Fruit fly (Drosophila melanogaster) whole organism, embryonic: ENCODE measurements around the gene CG31752.

Source experiments
- Antp ChIP-seq: fragments of 200-800 bp; sonication (Bioruptor generic); optimal IDR thresholded peaks from 3 replicates; lab custom pipeline; 2016; ENCODE audit warnings: missing biosample characterization, missing genetic modification characterization
- Atf-2 ChIP-seq: fragments of 200-800 bp; sonication (Bioruptor generic); optimal IDR thresholded peaks from 2 replicates; lab custom pipeline; 2016; ENCODE audit warnings: missing biosample characterization, missing genetic modification characterization
- B-H1 ChIP-seq: fragments of 200-800 bp; sonication (Bioruptor generic); IDR thresholded peaks from 3 replicates; pipeline ENCODE4 v1.3.6; 2022; ENCODE audit warnings: missing biosample characterization, missing genetic modification characterization
- CG10565 ChIP-seq: fragments of 200-800 bp; sonication (Bioruptor generic); optimal IDR thresholded peaks from 3 replicates; lab custom pipeline; 2016; ENCODE audit warnings: missing biosample characterization, mild to moderate bottlenecking, missing genetic modification characterization
- CG11504 ChIP-seq: fragments of 200-800 bp; sonication (Bioruptor generic); optimal IDR thresholded peaks from 3 replicates; lab custom pipeline; 2019; ENCODE audit warnings: missing biosample characterization, mild to moderate bottlenecking, missing genetic modification characterization, moderate library complexity
- CG12659 ChIP-seq: fragments of 200-800 bp; sonication (Bioruptor generic); optimal IDR thresholded peaks from 3 replicates; lab custom pipeline; 2017; ENCODE audit warnings: mild to moderate bottlenecking, missing biosample characterization, missing genetic modification reagents, missing genetic modification characterization
- CG13287 ChIP-seq: fragments of 200-800 bp; sonication (Bioruptor generic); IDR thresholded peaks from 2 replicates; pipeline ENCODE4 v1.3.6; 2022; ENCODE audit warnings: missing biosample characterization, missing genetic modification characterization; ENCODE audit not compliant: partially characterized antibody
- CG13894 ChIP-seq: fragments of 200-800 bp; sonication (Bioruptor generic); optimal IDR thresholded peaks from 3 replicates; lab custom pipeline; 2018; ENCODE audit warnings: missing biosample characterization, mild to moderate bottlenecking, missing genetic modification characterization, moderate library complexity
- CG17186 ChIP-seq: fragments of 200-800 bp; sonication (Bioruptor generic); optimal IDR thresholded peaks from 3 replicates; lab custom pipeline; 2017; ENCODE audit warnings: missing biosample characterization, missing genetic modification reagents, missing genetic modification characterization
- CG17612 ChIP-seq: fragments of 200-800 bp; sonication (Bioruptor generic); IDR thresholded peaks from 2 replicates; pipeline ENCODE4 v1.3.6; 2022; ENCODE audit warnings: missing biosample characterization, missing genetic modification characterization
- CG17802 ChIP-seq: fragments of 200-800 bp; sonication (Bioruptor generic); optimal IDR thresholded peaks from 2 replicates; lab custom pipeline; 2018; ENCODE audit warnings: missing biosample characterization, mild to moderate bottlenecking, missing genetic modification characterization, moderate library complexity
- CG32767 ChIP-seq: fragments of 200-800 bp; sonication (Bioruptor generic); IDR thresholded peaks from 2 replicates; pipeline ENCODE4 v1.3.6; 2022; ENCODE audit warnings: missing biosample characterization, missing genetic modification characterization
- CG33213 ChIP-seq: fragments of 200-800 bp; sonication (Bioruptor generic); optimal IDR thresholded peaks from 3 replicates; lab custom pipeline; 2016; ENCODE audit warnings: missing biosample characterization, missing genetic modification characterization
- CG4424 ChIP-seq: fragments of 200-800 bp; sonication (Bioruptor generic); optimal IDR thresholded peaks from 3 replicates; lab custom pipeline; 2016; ENCODE audit warnings: missing biosample characterization, missing genetic modification characterization
- CG9876 ChIP-seq: fragments of 200-800 bp; sonication (Bioruptor generic); optimal IDR thresholded peaks from 2 replicates; lab custom pipeline; 2016; ENCODE audit warnings: missing biosample characterization, missing genetic modification characterization
- CHES-1-like ChIP-seq: fragments of 200-800 bp; sonication (Bioruptor generic); optimal IDR thresholded peaks from 2 replicates; lab custom pipeline; 2016; ENCODE audit warnings: missing biosample characterization, missing genetic modification characterization
- CrebB ChIP-seq: fragments of 200-800 bp; sonication (Bioruptor generic); optimal IDR thresholded peaks from 3 replicates; lab custom pipeline; 2018; ENCODE audit warnings: missing biosample characterization, mild to moderate bottlenecking, missing genetic modification characterization
- Dek ChIP-seq: fragments of 200-800 bp; sonication (Bioruptor generic); optimal IDR thresholded peaks from 3 replicates; lab custom pipeline; 2019; ENCODE audit warnings: missing biosample characterization, mild to moderate bottlenecking, missing genetic modification characterization, moderate library complexity
- Dfd ChIP-seq, 2 experiments: fragments of >200 bp; optimal IDR thresholded peaks; 2 replicates each; lab custom pipeline; 2017; ENCODE audit warnings: missing biosample characterization in 2 of 2, missing genetic modification characterization in 2 of 2
- Dp ChIP-seq: fragments of 200-800 bp; sonication (Bioruptor generic); optimal IDR thresholded peaks from 2 replicates; lab custom pipeline; 2018; ENCODE audit warnings: missing biosample characterization, mild to moderate bottlenecking, missing genetic modification characterization, moderate library complexity
- Hmr ChIP-seq: fragments of 200-800 bp; sonication (Bioruptor generic); optimal IDR thresholded peaks from 3 replicates; lab custom pipeline; 2017; ENCODE audit warnings: mild to moderate bottlenecking, missing biosample characterization, missing genetic modification reagents, missing genetic modification characterization
- Hr78 ChIP-seq, 2 experiments: fragments of 200-800 bp in 1 of 2; fragments of >200 bp in 1 of 2; sonication (Bioruptor generic) in 1 of 2; optimal IDR thresholded peaks; 2 replicates each; lab custom pipeline; 2017 to 2019; ENCODE audit warnings: missing biosample characterization in 2 of 2, missing genetic modification characterization in 2 of 2, mild to moderate bottlenecking in 1 of 2, moderate library complexity in 1 of 2
- Lhr ChIP-seq: fragments of 200-800 bp; sonication (Bioruptor generic); optimal IDR thresholded peaks from 3 replicates; lab custom pipeline; 2017; ENCODE audit warnings: mild to moderate bottlenecking, missing biosample characterization, missing genetic modification reagents, missing genetic modification characterization
- Neu2 ChIP-seq: fragments of 200-800 bp; sonication (Bioruptor generic); optimal IDR thresholded peaks from 3 replicates; lab custom pipeline; 2016; ENCODE audit warnings: missing biosample characterization, missing genetic modification characterization, borderline replicate concordance
- Nf-YB ChIP-seq: fragments of 200-800 bp; sonication (Bioruptor generic); optimal IDR thresholded peaks from 3 replicates; lab custom pipeline; 2019; ENCODE audit warnings: missing biosample characterization, mild to moderate bottlenecking, missing genetic modification characterization, moderate library complexity
- Opbp ChIP-seq: fragments of 200-800 bp; sonication (Bioruptor generic); IDR thresholded peaks from 3 replicates; pipeline ENCODE4 v1.3.6; 2022; ENCODE audit warnings: missing biosample characterization, missing genetic modification characterization; ENCODE audit not compliant: partially characterized antibody
- Optix ChIP-seq: fragments of 200-800 bp; sonication (Bioruptor generic); IDR thresholded peaks from 3 replicates; pipeline ENCODE4 v1.3.6; 2022; ENCODE audit warnings: missing biosample characterization, missing genetic modification characterization
- Side ChIP-seq: fragments of 200-800 bp; sonication (Bioruptor generic); optimal IDR thresholded peaks from 2 replicates; lab custom pipeline; 2016; ENCODE audit warnings: missing biosample characterization, missing genetic modification characterization
- Sox102F ChIP-seq: fragments of 200-800 bp; sonication (Bioruptor generic); optimal IDR thresholded peaks from 2 replicates; lab custom pipeline; 2018; ENCODE audit warnings: missing biosample characterization, mild to moderate bottlenecking, missing genetic modification characterization, moderate library complexity
- Sry-δ ChIP-seq: fragments of 200-800 bp; sonication (Bioruptor generic); optimal IDR thresholded peaks from 2 replicates; lab custom pipeline; 2016; ENCODE audit warnings: missing biosample characterization, missing genetic modification characterization
- Stat92E ChIP-seq, 3 experiments: fragments of >200 bp in 2 of 3; fragments of 200-800 bp in 1 of 3; sonication (Bioruptor generic) in 1 of 3; optimal IDR thresholded peaks; 2 replicates each; lab custom pipeline; 2017 to 2019; ENCODE audit warnings: missing biosample characterization in 3 of 3, missing genetic modification characterization in 3 of 3, mild to moderate bottlenecking in 1 of 3, moderate library complexity in 1 of 3
- Xbp1 ChIP-seq: fragments of 200-800 bp; sonication (Bioruptor generic); optimal IDR thresholded peaks from 3 replicates; lab custom pipeline; 2016; ENCODE audit warnings: missing biosample characterization, mild to moderate bottlenecking, missing genetic modification characterization
- bbx ChIP-seq: fragments of 200-800 bp; sonication (Bioruptor generic); IDR thresholded peaks from 2 replicates; pipeline ENCODE4 v1.3.6; 2022; ENCODE audit warnings: missing biosample characterization, missing genetic modification characterization; ENCODE audit not compliant: partially characterized antibody
- cas ChIP-seq: fragments of 200-800 bp; sonication (Bioruptor generic); IDR thresholded peaks from 2 replicates; pipeline ENCODE4 v1.3.6; 2022; ENCODE audit warnings: missing biosample characterization, missing genetic modification characterization
- caup ChIP-seq: fragments of 200-800 bp; sonication (Bioruptor generic); optimal IDR thresholded peaks from 3 replicates; lab custom pipeline; 2017; ENCODE audit warnings: missing biosample characterization, mild to moderate bottlenecking, missing genetic modification characterization, moderate library complexity; ENCODE audit not compliant: severe bottlenecking
- croc ChIP-seq: fragments of 200-800 bp; sonication (Bioruptor generic); conservative IDR thresholded peaks from 3 replicates; pipeline ENCODE4 v1.3.6; 2022; ENCODE audit warnings: missing biosample characterization, missing genetic modification characterization
- crol ChIP-seq: fragments of 200-800 bp; sonication (Bioruptor generic); IDR thresholded peaks from 2 replicates; pipeline ENCODE4 v1.3.6; 2022; ENCODE audit warnings: missing biosample characterization, missing genetic modification characterization
- emc ChIP-seq: fragments of 200-800 bp; sonication (Bioruptor generic); optimal IDR thresholded peaks from 2 replicates; lab custom pipeline; 2016; ENCODE audit warnings: missing biosample characterization, missing genetic modification characterization
- ftz-f1 ChIP-seq: fragments of 200-800 bp; sonication (Bioruptor generic); optimal IDR thresholded peaks from 2 replicates; lab custom pipeline; 2016; ENCODE audit warnings: missing biosample characterization, missing genetic modification characterization
- gem ChIP-seq: fragments of 200-800 bp; sonication (Bioruptor generic); optimal IDR thresholded peaks from 2 replicates; lab custom pipeline; 2019; ENCODE audit warnings: missing biosample characterization, mild to moderate bottlenecking, missing genetic modification characterization, moderate library complexity
- gsb-n ChIP-seq: fragments of 200-800 bp; sonication (Bioruptor generic); optimal IDR thresholded peaks from 3 replicates; lab custom pipeline; 2018; ENCODE audit warnings: missing biosample characterization, mild to moderate bottlenecking, missing genetic modification characterization
- jigr1 ChIP-seq: fragments of 200-800 bp; sonication (Bioruptor generic); IDR thresholded peaks from 3 replicates; pipeline ENCODE4 v1.3.6; 2022; ENCODE audit warnings: missing biosample characterization, missing genetic modification characterization
- lola ChIP-seq, 3 experiments: fragments of >200 bp in 2 of 3; fragments of 200-800 bp in 1 of 3; sonication (Bioruptor generic) in 1 of 3; optimal IDR thresholded peaks; 2 replicates each; lab custom pipeline; 2017 to 2019; ENCODE audit warnings: missing biosample characterization in 3 of 3, missing genetic modification characterization in 3 of 3, mild to moderate bottlenecking in 1 of 3, moderate library complexity in 1 of 3
- mirr ChIP-seq: fragments of 200-800 bp; sonication (Bioruptor generic); optimal IDR thresholded peaks from 3 replicates; lab custom pipeline; 2018; ENCODE audit warnings: missing biosample characterization, mild to moderate bottlenecking, missing genetic modification characterization
- nom ChIP-seq: fragments of 200-800 bp; sonication (Bioruptor generic); optimal IDR thresholded peaks from 2 replicates; lab custom pipeline; 2017; ENCODE audit warnings: missing biosample characterization, missing genetic modification characterization, mild to moderate bottlenecking, moderate library complexity, missing genetic modification reagents
- pho ChIP-seq: fragments of 200-800 bp; sonication (Bioruptor generic); optimal IDR thresholded peaks from 2 replicates; lab custom pipeline; 2016; ENCODE audit warnings: missing biosample characterization, missing genetic modification characterization
- pum ChIP-seq: fragments of 200-800 bp; sonication (Bioruptor generic); optimal IDR thresholded peaks from 2 replicates; lab custom pipeline; 2016; ENCODE audit warnings: missing biosample characterization, missing genetic modification characterization

The CG31752 gene

DNA sequence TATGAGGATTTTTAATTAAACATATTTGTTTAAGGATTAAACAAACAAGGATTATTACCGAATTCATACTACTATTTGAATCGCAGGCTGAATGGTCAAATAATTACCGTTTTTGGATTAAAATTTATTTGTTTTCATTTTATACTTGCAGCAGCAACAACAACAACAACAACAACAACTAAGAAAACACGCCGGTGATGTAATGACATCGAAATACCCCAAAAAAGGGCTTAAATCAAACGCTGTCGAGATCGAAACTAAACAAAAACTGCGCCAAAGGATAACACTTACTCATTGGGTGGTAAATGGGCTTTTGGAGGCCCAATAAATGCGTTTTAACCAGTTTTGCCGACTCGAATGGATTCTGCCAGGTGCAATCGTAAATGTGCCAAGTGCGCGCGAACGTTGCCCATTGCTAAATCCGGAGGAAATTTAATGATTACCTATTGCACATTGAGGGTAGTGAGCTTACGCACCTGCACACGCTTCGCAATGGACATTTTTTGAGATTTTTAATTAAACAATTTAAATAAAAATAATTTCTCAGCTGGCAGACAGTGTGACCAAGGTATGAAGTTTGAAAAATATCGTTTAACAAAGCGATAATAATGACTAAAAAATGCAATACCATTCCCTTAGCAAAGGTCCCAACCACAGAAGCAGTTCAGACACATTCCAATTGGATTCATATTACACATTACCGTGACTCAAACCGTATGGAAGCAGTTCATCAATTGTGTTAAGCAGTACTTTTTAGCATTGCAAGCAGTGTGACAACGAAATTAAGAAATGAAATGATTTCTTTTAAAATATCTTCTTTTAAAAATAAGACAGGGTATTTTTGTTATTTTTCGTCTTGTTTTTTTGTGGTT is 17.8 kb upstream of the CG31752 start, which contains the start of the genes CG10602 and mRpL13 (continued):
- TF ChIP-seq Dfd (GFP tag; optimal IDR thresholded peaks at IDR 0.05; lab: Kevin White, UChicago) (peak in 1 of 2 experiments; percentile 94), CG32767 (GFP tag; lab: Robert Waterston, UW) (no peak), bbx (GFP tag; lab: Robert Waterston, UW) (peak; percentile 48; the same call in 1 of the 2 replicates), ftz-f1 (GFP tag; lab: Kevin White, UChicago) (peak; percentile 2), lola (GFP tag; optimal IDR thresholded peaks at IDR 0.05; lab: Kevin White, UChicago) (peak in 1 of 3 experiments; percentile 13), Nf-YB (GFP tag; lab: Kevin White, UChicago) (no peak), CG11504 (tag; lab: Kevin White, UChicago) (peak; percentile 61), CG17186 (GFP tag; lab: Kevin White, UChicago) (no peak), CG12659 (GFP tag; lab: Kevin White, UChicago) (peak; percentile 73), mirr (GFP tag; lab: Kevin White, UChicago) (no peak), cas (GFP tag; lab: Robert Waterston, UW) (peak; percentile 35; the same call in 1 of the 2 replicates), Sox102F (GFP tag; lab: Kevin White, UChicago) (no peak), CG13894 (peak; percentile 58), Dek (tag; lab: Kevin White, UChicago) (peak; percentile 78), B-H1 (no peak), CG10565 (GFP tag; lab: Kevin White, UChicago) (no peak), Hr78 (GFP tag; optimal IDR thresholded peaks at IDR 0.05; lab: Kevin White, UChicago) (peak in 1 of 2 experiments; percentile 25), Stat92E (GFP tag; optimal IDR thresholded peaks at IDR 0.05; lab: Kevin White, UChicago) (peak in 1 of 3 experiments; percentile 69), jigr1 (GFP tag; lab: Robert Waterston, UW) (peak; percentile 59; the same call in 2 of the 3 replicates), pum (no peak), Optix (GFP tag; lab: Robert Waterston, UW) (no peak), Side (GFP tag; lab: Kevin White, UChicago) (no peak), crol (no peak), Hmr (GFP tag; lab: Kevin White, UChicago) (peak; percentile 78), CG13287 (peak; percentile 36; the same call in 1 of the 2 replicates), CG9876 (GFP tag; lab: Kevin White, UChicago) (peak; percentile 37), gem (tag; lab: Kevin White, UChicago) (peak; percentile 19), pho (GFP tag; lab: Kevin White, UChicago) (peak; percentile 21), caup (GFP tag; lab: Kevin White, UChicago) (no peak), CG17612 (no peak), gsb-n (peak; percentile 19), Dp (GFP tag; lab: Kevin White, UChicago) (peak; percentile 66), Neu2 (GFP tag; lab: Kevin White, UChicago) (no peak), Xbp1 (peak; percentile 24), CHES-1-like (GFP tag; lab: Kevin White, UChicago) (peak; percentile 31), croc (no peak), Atf-2 (no peak), nom (GFP tag; lab: Kevin White, UChicago) (no peak), emc (GFP tag; lab: Kevin White, UChicago) (no peak), CrebB (tag; lab: Kevin White, UChicago) (no peak), CG4424 (GFP tag; lab: Kevin White, UChicago) (peak; percentile 27), Lhr (peak; percentile 97), Opbp (peak; percentile 43; the same call in 1 of the 3 replicates), CG17802 (tag; lab: Kevin White, UChicago) (no peak), Sry-δ (GFP tag; lab: Kevin White, UChicago) (peak; percentile 54), Antp (no peak), CG33213 (GFP tag; lab: Kevin White, UChicago) (peak; percentile 84)
